Worm (Caenorhabditis elegans): ENCODE measurements around the gene cnc-4.
A peak's percentile ranks its signal among the peaks of the same experiment; 100 is the strongest.

ce11 chrV:1432500-1433418 lies 14.2 kb upstream of the cnc-4 start:
- no peak for TF ChIP-seq pqm-1 (tag; optimal IDR thresholded peaks at IDR 0.05)
- TF ChIP-seq ceh-14 (tag; optimal IDR thresholded peaks at IDR 0.05) = no peak
- TF ChIP-seq tbx-2 (tag; optimal IDR thresholded peaks at IDR 0.05) = no peak
- TF ChIP-seq sdc-2 (tag; optimal IDR thresholded peaks at IDR 0.05) = no peak
- no peak for TF ChIP-seq hlh-30 (tag; optimal IDR thresholded peaks at IDR 0.05; ENCODE audit: insufficient read depth)
- TF ChIP-seq C38D4.7 (GFP tag; optimal IDR thresholded peaks at IDR 0.05) = no peak
- no peak for TF ChIP-seq ceh-6 (GFP tag; optimal IDR thresholded peaks at IDR 0.05)
- TF ChIP-seq ceh-48 (tag; optimal IDR thresholded peaks at IDR 0.05) = no peak
- TF ChIP-seq nfya-1 (tag; optimal IDR thresholded peaks at IDR 0.05) = no peak
- peak; percentile 75 for TF ChIP-seq elt-2 (tag; optimal IDR thresholded peaks at IDR 0.05)
- no peak for TF ChIP-seq nhr-232 (tag; optimal IDR thresholded peaks at IDR 0.05)
- no peak for TF ChIP-seq unc-42 (tag; optimal IDR thresholded peaks at IDR 0.05)
- TF ChIP-seq ceh-9 (tag; optimal IDR thresholded peaks at IDR 0.05) = no peak
- TF ChIP-seq pha-4 (tag; optimal IDR thresholded peaks at IDR 0.05) = no peak
